Worm (Caenorhabditis elegans): ENCODE data around the gene hdl-1.

hdl-1 gene

ce11 chrIV:11949717-11950116 is at the start of gene hdl-1:
Gene hdl-1, minus strand, starts transcription at chrIV:11949817.
- TF ChIP-seq unc-42 (tag; optimal IDR thresholded peaks at IDR 0.05) (no peak), nhr-232 (tag; optimal IDR thresholded peaks at IDR 0.05) (no peak)

ce11 chrIV:11986407-11986806 is 36.8 kb upstream of the hdl-1 start:
- TF ChIP-seq ceh-14 (tag; optimal IDR thresholded peaks at IDR 0.05) (no peak), ceh-30 (tag; optimal IDR thresholded peaks at IDR 0.05) (no peak)

- TF ChIP-seq unc-42 (tag; optimal IDR thresholded peaks at IDR 0.05), result no peak
- TF ChIP-seq K02D7.2 (tag; optimal IDR thresholded peaks at IDR 0.05), result no peak
- TF ChIP-seq ets-4 (tag; optimal IDR thresholded peaks at IDR 0.05), result no peak
Measured at ce11 chrIV:11970171-11970570, 20.6 kb upstream of the hdl-1 start, which contains the start of gene ZK829.9. Gene ZK829.9, plus strand, starts transcription at chrIV:11970534.

- TF ChIP-seq fkh-10 (GFP tag; optimal IDR thresholded peaks at IDR 0.05) (no peak), T23F11.4 (GFP tag; optimal IDR thresholded peaks at IDR 0.05) (no peak)
Measured at ce11 chrIV:11965327-11965726, 15.7 kb upstream of the hdl-1 start, which contains the start of gene srj-1. Gene srj-1, minus strand, starts transcription at chrIV:11965427.

- TF ChIP-seq nhr-232 (tag; optimal IDR thresholded peaks at IDR 0.05), result no peak
- TF ChIP-seq lin-11 (tag; optimal IDR thresholded peaks at IDR 0.05), result no peak
- TF ChIP-seq unc-55 (GFP tag; optimal IDR thresholded peaks at IDR 0.05), result peak; percentile 7
- TF ChIP-seq elt-2 (tag; optimal IDR thresholded peaks at IDR 0.05), result no peak
- no peak for TF ChIP-seq madf-2 (tag; optimal IDR thresholded peaks at IDR 0.05)
- TF ChIP-seq ceh-30 (tag; optimal IDR thresholded peaks at IDR 0.05), result peak; percentile 34
- TF ChIP-seq unc-42 (tag; optimal IDR thresholded peaks at IDR 0.05), result peak; percentile 20
- TF ChIP-seq ceh-34 (tag; optimal IDR thresholded peaks at IDR 0.05), result no peak
- TF ChIP-seq pax-1 (tag; optimal IDR thresholded peaks at IDR 0.05), result peak; percentile 41
- TF ChIP-seq hlh-30 (tag; optimal IDR thresholded peaks at IDR 0.05; ENCODE audit: insufficient read depth), result peak; percentile 16
- no peak for TF ChIP-seq pqm-1 (tag; optimal IDR thresholded peaks at IDR 0.05)
- no peak for TF ChIP-seq hlh-8 (tag; optimal IDR thresholded peaks at IDR 0.05)
- TF ChIP-seq nfya-1 (tag; optimal IDR thresholded peaks at IDR 0.05), result peak; percentile 24
Measured at ce11 chrIV:11961485-11962255, 12.1 kb upstream of the hdl-1 start, which contains the start of gene ZK829.7. Gene ZK829.7, minus strand, starts transcription at chrIV:11961535.

- TF ChIP-seq rnt-1 (tag; optimal IDR thresholded peaks at IDR 0.05) (no peak), ceh-2 (tag; optimal IDR thresholded peaks at IDR 0.05) (no peak), ceh-31 (tag; optimal IDR thresholded peaks at IDR 0.05) (no peak), hlh-15 (tag; optimal IDR thresholded peaks at IDR 0.05) (no peak), K02D7.2 (tag; optimal IDR thresholded peaks at IDR 0.05) (no peak), hlh-6 (tag; optimal IDR thresholded peaks at IDR 0.05) (no peak), fax-1 (tag; optimal IDR thresholded peaks at IDR 0.05) (no peak), lin-11 (tag; optimal IDR thresholded peaks at IDR 0.05) (no peak), F13H6.1 (tag; optimal IDR thresholded peaks at IDR 0.05) (no peak), elt-2 (tag; optimal IDR thresholded peaks at IDR 0.05) (no peak), ceh-18 (tag; optimal IDR thresholded peaks at IDR 0.05) (no peak), T23F11.4 (GFP tag; optimal IDR thresholded peaks at IDR 0.05) (no peak), nhr-232 (tag; optimal IDR thresholded peaks at IDR 0.05) (no peak), ceh-24 (tag; optimal IDR thresholded peaks at IDR 0.05) (no peak)
Measured at ce11 chrIV:11959573-11959972, 10.0 kb upstream of the hdl-1 start, which contains the start of gene tgt-1. Gene tgt-1, minus strand, starts transcription at chrIV:11959804.

ce11 chrIV:11957074-11957473 is 7.5 kb upstream of the hdl-1 start:
- TF ChIP-seq ceh-18 (tag; optimal IDR thresholded peaks at IDR 0.05), result peak; percentile 4
- no peak for TF ChIP-seq syd-9 (tag; optimal IDR thresholded peaks at IDR 0.05)

All from whole organism, late embryonic.